Worm (Caenorhabditis elegans) whole organism, L1 larva: ENCODE results near the gene sqv-8.

Experiments used
- C16A3.4 ChIP-seq: fragments of 150-350 bp; optimal IDR thresholded peaks from 2 replicates; lab custom pipeline; 2014; ENCODE audit warnings: missing biosample characterization, missing genetic modification characterization
- aly-2 ChIP-seq: fragments of 150-350 bp; optimal IDR thresholded peaks from 2 replicates; lab custom pipeline; 2014; ENCODE audit warnings: missing biosample characterization, missing genetic modification characterization
- ama-1 ChIP-seq: fragments of 150-350 bp; optimal IDR thresholded peaks from 2 replicates; lab custom pipeline; 2014
- blmp-1 ChIP-seq: fragments of 150-350 bp; optimal IDR thresholded peaks from 2 replicates; lab custom pipeline; 2014; ENCODE audit warnings: missing biosample characterization, missing genetic modification characterization
- ceh-8 ChIP-seq: fragments of 200-800 bp; sonication (Bioruptor generic); optimal IDR thresholded peaks from 2 replicates; lab custom pipeline; 2018; ENCODE audit warnings: mild to moderate bottlenecking, missing genetic modification characterization, moderate library complexity, missing compliant biosample characterization
- ceh-88 ChIP-seq: fragments of 200-800 bp; sonication (Bioruptor generic); IDR thresholded peaks from 2 replicates; pipeline ENCODE4 v1.3.6; 2022; ENCODE audit warnings: missing genetic modification characterization, missing compliant biosample characterization
- ceh-90 ChIP-seq: sonication (generic microtip); optimal IDR thresholded peaks from 2 replicates; lab custom pipeline; 2016; ENCODE audit warnings: missing genetic modification characterization, missing compliant biosample characterization
- ces-1 ChIP-seq: fragments of 150-350 bp; optimal IDR thresholded peaks from 2 replicates; lab custom pipeline; 2014; ENCODE audit warnings: missing biosample characterization, missing genetic modification reagents, missing genetic modification characterization
- dpl-1 ChIP-seq, 3 experiments: fragments of 150-350 bp in 2 of 3; sonication (generic microtip) in 1 of 3; optimal IDR thresholded peaks; 2 replicates each; lab custom pipeline; 2014 to 2017; ENCODE audit warnings: missing biosample characterization in 3 of 3, missing genetic modification characterization in 3 of 3, missing genetic modification reagents in 3 of 3
- egl-27 ChIP-seq, 2 experiments: fragments of 150-350 bp in 1 of 2; sonication (generic microtip); optimal IDR thresholded peaks; 3 replicates each; lab custom pipeline; 2017 to 2018; ENCODE audit warnings: missing biosample characterization in 2 of 2, missing genetic modification characterization in 2 of 2, missing genetic modification reagents in 2 of 2
- elt-2 ChIP-seq: sonication (generic microtip); optimal IDR thresholded peaks from 2 replicates; lab custom pipeline; 2016; ENCODE audit warnings: missing genetic modification characterization, mild to moderate bottlenecking, inconsistent platforms, missing compliant biosample characterization, missing genetic modification reagents
- fkh-10 ChIP-seq: sonication (generic microtip); optimal IDR thresholded peaks from 2 replicates; lab custom pipeline; 2017; ENCODE audit warnings: missing biosample characterization, missing genetic modification reagents, missing genetic modification characterization
- fos-1 ChIP-seq: fragments of 150-350 bp; optimal IDR thresholded peaks from 2 replicates; lab custom pipeline; 2014; ENCODE audit warnings: missing biosample characterization, missing genetic modification characterization
- grh-1 ChIP-seq: fragments of 200-800 bp; sonication (Bioruptor generic); IDR thresholded peaks from 2 replicates; pipeline ENCODE4 v1.3.6; 2022; ENCODE audit warnings: missing genetic modification reagents, missing genetic modification characterization, missing compliant biosample characterization
- hlh-17 ChIP-seq: fragments of 200-800 bp; sonication (Bioruptor generic); optimal IDR thresholded peaks from 2 replicates; lab custom pipeline; 2018; ENCODE audit warnings: missing genetic modification characterization, mild to moderate bottlenecking, missing compliant biosample characterization, moderate library complexity, borderline replicate concordance
- hlh-4 ChIP-seq: sonication (generic microtip); optimal IDR thresholded peaks from 2 replicates; lab custom pipeline; 2016; ENCODE audit warnings: mild to moderate bottlenecking, missing genetic modification characterization, missing compliant biosample characterization
- irx-1 ChIP-seq: sonication (generic microtip); optimal IDR thresholded peaks from 2 replicates; lab custom pipeline; 2016; ENCODE audit warnings: missing genetic modification characterization, missing compliant biosample characterization
- isw-1 ChIP-seq: fragments of 200-800 bp; sonication (Bioruptor generic); IDR thresholded peaks from 2 replicates; pipeline ENCODE4 v1.3.6; 2022; ENCODE audit warnings: missing genetic modification characterization, missing compliant biosample characterization
- jun-1 ChIP-seq: fragments of 150-350 bp; optimal IDR thresholded peaks from 2 replicates; lab custom pipeline; 2014; ENCODE audit warnings: missing biosample characterization, missing genetic modification reagents, missing genetic modification characterization
- lin-13 ChIP-seq: fragments of 150-350 bp; optimal IDR thresholded peaks from 2 replicates; lab custom pipeline; 2014; ENCODE audit warnings: missing biosample characterization, missing genetic modification reagents, missing genetic modification characterization
- lin-14 ChIP-seq: fragments of 200-800 bp; sonication (Bioruptor generic); optimal IDR thresholded peaks from 2 replicates; lab custom pipeline; 2018; ENCODE audit warnings: mild to moderate bottlenecking, missing genetic modification characterization, moderate library complexity, missing compliant biosample characterization
- lin-15B ChIP-seq: fragments of 150-350 bp; sonication (generic microtip); optimal IDR thresholded peaks from 3 replicates; lab custom pipeline; 2014; ENCODE audit warnings: missing biosample characterization, missing genetic modification characterization
- lin-35 ChIP-seq, 2 experiments: fragments of 150-350 bp; optimal IDR thresholded peaks; 2 replicates each; lab custom pipeline; 2014; ENCODE audit warnings: missing biosample characterization in 2 of 2, missing genetic modification characterization in 2 of 2, missing genetic modification reagents in 2 of 2
- lin-39 ChIP-seq: fragments of 150-350 bp; optimal IDR thresholded peaks from 2 replicates; lab custom pipeline; 2014; ENCODE audit warnings: missing biosample characterization, missing genetic modification reagents, missing genetic modification characterization
- lsy-2 ChIP-seq, 2 experiments: fragments of 150-350 bp; optimal IDR thresholded peaks; 2 replicates each; lab custom pipeline; 2014; ENCODE audit warnings: missing biosample characterization in 2 of 2, missing genetic modification characterization in 2 of 2
- mab-9 ChIP-seq: fragments of 200-800 bp; sonication (Bioruptor generic); IDR thresholded peaks from 2 replicates; pipeline ENCODE4 v1.3.6; 2022; ENCODE audit warnings: missing genetic modification reagents, missing genetic modification characterization, missing compliant biosample characterization
- mdl-1 ChIP-seq, 2 experiments: fragments of 150-350 bp; optimal IDR thresholded peaks; 2 replicates each; lab custom pipeline; 2014 to 2017; ENCODE audit warnings: missing biosample characterization in 2 of 2, missing genetic modification characterization in 2 of 2, inconsistent platforms in 1 of 2
- nhr-19 ChIP-seq: fragments of 200-800 bp; sonication (Bioruptor generic); conservative IDR thresholded peaks from 2 replicates; pipeline ENCODE4 v1.3.6; 2022; ENCODE audit warnings: missing genetic modification characterization, missing compliant biosample characterization
- nhr-20 ChIP-seq: sonication (generic microtip); optimal IDR thresholded peaks from 2 replicates; lab custom pipeline; 2016; ENCODE audit warnings: mild to moderate bottlenecking, missing genetic modification characterization, missing compliant biosample characterization
- nhr-28 ChIP-seq: fragments of 150-350 bp; optimal IDR thresholded peaks from 2 replicates; lab custom pipeline; 2014; ENCODE audit warnings: missing biosample characterization, missing genetic modification characterization
- nhr-47 ChIP-seq: sonication (generic microtip); optimal IDR thresholded peaks from 2 replicates; lab custom pipeline; 2016; ENCODE audit warnings: mild to moderate bottlenecking, missing genetic modification characterization, moderate library complexity, missing compliant biosample characterization
- nhr-84 ChIP-seq: sonication (generic microtip); optimal IDR thresholded peaks from 2 replicates; lab custom pipeline; 2017; ENCODE audit warnings: missing biosample characterization, missing genetic modification characterization
- skn-1 ChIP-seq: fragments of 150-350 bp; optimal IDR thresholded peaks from 2 replicates; lab custom pipeline; 2014; ENCODE audit warnings: missing biosample characterization, missing genetic modification characterization
- snpc-4 ChIP-seq: fragments of 150-350 bp; optimal IDR thresholded peaks from 2 replicates; lab custom pipeline; 2014; ENCODE audit warnings: missing biosample characterization, missing genetic modification characterization
- snu-23 ChIP-seq: sonication (generic microtip); optimal IDR thresholded peaks from 2 replicates; lab custom pipeline; 2016; ENCODE audit warnings: missing genetic modification characterization, missing compliant biosample characterization
- sox-4 ChIP-seq: sonication (generic microtip); optimal IDR thresholded peaks from 2 replicates; lab custom pipeline; 2016; ENCODE audit warnings: missing genetic modification characterization, missing compliant biosample characterization
- unc-130 ChIP-seq: fragments of 150-350 bp; optimal IDR thresholded peaks from 2 replicates; lab custom pipeline; 2017; ENCODE audit warnings: missing biosample characterization, missing genetic modification characterization, inconsistent platforms
- unc-62 ChIP-seq: fragments of 150-350 bp; optimal IDR thresholded peaks from 2 replicates; lab custom pipeline; 2014; ENCODE audit warnings: missing biosample characterization, missing genetic modification reagents, missing genetic modification characterization
- unc-86 ChIP-seq: sonication (generic microtip); optimal IDR thresholded peaks from 2 replicates; lab custom pipeline; 2016; ENCODE audit warnings: missing genetic modification characterization, missing compliant biosample characterization
- zip-4 ChIP-seq: fragments of 200-800 bp; sonication (Bioruptor generic); optimal IDR thresholded peaks from 2 replicates; lab custom pipeline; 2018; ENCODE audit warnings: mild to moderate bottlenecking, missing genetic modification characterization, moderate library complexity, missing compliant biosample characterization
- ztf-4 ChIP-seq: fragments of 150-350 bp; optimal IDR thresholded peaks from 2 replicates; lab custom pipeline; 2014; ENCODE audit warnings: missing biosample characterization, missing genetic modification characterization

Gene sqv-8

ce11 chrII:9604063-9604462 is 42.7 kb upstream of the sqv-8 start:
- TF ChIP-seq dpl-1 (GFP tag; optimal IDR thresholded peaks at IDR 0.05; lab: Kevin White, UChicago) (peak in 1 of 3 experiments; percentile 10), nhr-28 (no peak), aly-2 (tag; lab: Kevin White, UChicago) (no peak), nhr-19 (GFP tag; lab: Robert Waterston, UW) (peak; percentile 71), nhr-20 (tag; lab: Kevin White, UChicago) (peak; percentile 55), lin-39 (tag; lab: Kevin White, UChicago) (no peak), grh-1 (GFP tag; lab: Robert Waterston, UW) (no peak), ama-1 (peak; percentile 45), lin-13 (GFP tag; lab: Kevin White, UChicago) (no peak), mdl-1 (tag; optimal IDR thresholded peaks at IDR 0.05; lab: Kevin White, UChicago) (peak in 1 of 2 experiments; percentile 11), lin-35 (GFP tag; optimal IDR thresholded peaks at IDR 0.05; lab: Kevin White, UChicago) (peak in 1 of 2 experiments; percentile 65), hlh-4 (tag; lab: Kevin White, UChicago) (no peak), lin-15B (tag; lab: Kevin White, UChicago) (no peak), elt-2 (tag; lab: Kevin White, UChicago) (peak; percentile 0), blmp-1 (peak; percentile 44), lin-14 (GFP tag; lab: Kevin White, UChicago) (peak; percentile 8), nhr-84 (tag; lab: Kevin White, UChicago) (no peak), C16A3.4 (tag; lab: Kevin White, UChicago) (peak; percentile 14), egl-27 (tag; optimal IDR thresholded peaks at IDR 0.05; lab: Kevin White, UChicago) (no peak), lsy-2 (tag; optimal IDR thresholded peaks at IDR 0.05; lab: Kevin White, UChicago) (peak in 1 of 2 experiments; percentile 4), snu-23 (GFP tag; lab: Kevin White, UChicago) (peak; percentile 27)

- peak; percentile 60 for TF ChIP-seq ama-1
- no peak for TF ChIP-seq isw-1
Observed at ce11 chrII:9604685-9605084, 42.1 kb upstream of the sqv-8 start.

- peak; percentile 50 for TF ChIP-seq nhr-20 (tag; lab: Kevin White, UChicago)
- no peak for TF ChIP-seq ztf-4 (tag; lab: Kevin White, UChicago)
- no peak for TF ChIP-seq ceh-90 (tag; lab: Kevin White, UChicago)
- TF ChIP-seq unc-86 (tag; lab: Kevin White, UChicago): no peak
- peak; percentile 30 for TF ChIP-seq C16A3.4 (tag; lab: Kevin White, UChicago)
- TF ChIP-seq hlh-17: no peak
- TF ChIP-seq snu-23 (GFP tag; lab: Kevin White, UChicago): peak; percentile 8
- TF ChIP-seq irx-1 (tag; lab: Kevin White, UChicago): no peak
- peak; percentile 9 for TF ChIP-seq fos-1 (tag; lab: Kevin White, UChicago)
- TF ChIP-seq egl-27 (tag; optimal IDR thresholded peaks at IDR 0.05; lab: Kevin White, UChicago): no peak
- TF ChIP-seq ceh-88 (GFP tag; lab: Robert Waterston, UW): no peak
- TF ChIP-seq lsy-2 (tag; optimal IDR thresholded peaks at IDR 0.05; lab: Kevin White, UChicago): peak in 1 of 2 experiments; percentile 13
- no peak for TF ChIP-seq mab-9
- TF ChIP-seq unc-62: no peak
- peak in 1 of 2 experiments; percentile 72 for TF ChIP-seq mdl-1 (tag; optimal IDR thresholded peaks at IDR 0.05; lab: Kevin White, UChicago)
- TF ChIP-seq ceh-8 (GFP tag; lab: Kevin White, UChicago): no peak
- TF ChIP-seq unc-130 (tag; lab: Kevin White, UChicago): no peak
- TF ChIP-seq zip-4 (GFP tag; lab: Kevin White, UChicago): no peak
- TF ChIP-seq fkh-10 (GFP tag; lab: Kevin White, UChicago): no peak
- TF ChIP-seq jun-1 (tag; lab: Kevin White, UChicago): no peak
- TF ChIP-seq nhr-19 (GFP tag; lab: Robert Waterston, UW): peak; percentile 71
- TF ChIP-seq ces-1: no peak
- no peak for TF ChIP-seq sox-4
- TF ChIP-seq snpc-4 (tag; lab: Kevin White, UChicago): no peak
- TF ChIP-seq ama-1: peak; percentile 9
- peak; percentile 3 for TF ChIP-seq nhr-47 (tag; lab: Kevin White, UChicago)
- peak; percentile 65 for TF ChIP-seq lin-14 (GFP tag; lab: Kevin White, UChicago)
- no peak for TF ChIP-seq hlh-4 (tag; lab: Kevin White, UChicago)
- no peak for TF ChIP-seq skn-1 (tag; lab: Kevin White, UChicago)
Observed at ce11 chrII:9605336-9605735, 41.4 kb upstream of the sqv-8 start, which contains the start of gene nhr-19. TSS of gene nhr-19 (minus strand) at chrII:9605526.
